Worm (Caenorhabditis elegans): ENCODE results near the gene sdz-33.

The sdz-33 gene

ce11 chrIII:11931960-11932359, 24.7 kb downstream of the sdz-33 start:
- TF ChIP-seq madf-3 (GFP tag; IDR thresholded peaks at IDR 0.05) (0 out of 2 replicates have a peak, but pooled peaks have one; percentile 58), akir-1 (GFP tag; optimal IDR thresholded peaks at IDR 0.05) (no peak)

ce11 chrIII:11933539-11933938, 26.3 kb downstream of the sdz-33 start, which contains the start of gene dolk-1:
Gene dolk-1 (minus strand): TSS chrIII:11933639.
- TF ChIP-seq cebp-1 (GFP tag; IDR thresholded peaks at IDR 0.05) (no peak), cebp-1 (tag; optimal IDR thresholded peaks at IDR 0.05) (peak; percentile 31), snpc-1.3 (tag; optimal IDR thresholded peaks at IDR 0.05; ENCODE audit: insufficient read depth) (no peak), Y53G8AR.9 (GFP tag; conservative IDR thresholded peaks at IDR 0.05) (no peak), B0035.1 (tag; optimal IDR thresholded peaks at IDR 0.05) (no peak), somi-1 (GFP tag; optimal IDR thresholded peaks at IDR 0.05) (no peak), ceh-40 (GFP tag; IDR thresholded peaks at IDR 0.05) (no peak)

ce11 chrIII:11935032-11935947, 28.0 kb downstream of the sdz-33 start:
- TF ChIP-seq zfh-2 (GFP tag; conservative IDR thresholded peaks at IDR 0.05) = no peak; the same call in 1 of the 2 replicates
- peak; percentile 83 for TF ChIP-seq nfyb-1 (GFP tag; IDR thresholded peaks at IDR 0.05)
- TF ChIP-seq hrde-1 (tag; optimal IDR thresholded peaks at IDR 0.05; ENCODE audit: borderline replicate concordance) = no peak
- no peak for TF ChIP-seq Y67H2A.10 (GFP tag; conservative IDR thresholded peaks at IDR 0.05)
- no peak for TF ChIP-seq ztf-26 (tag; optimal IDR thresholded peaks at IDR 0.05)

- TF ChIP-seq hmg-1.2 (GFP tag; IDR thresholded peaks at IDR 0.05) (peak; percentile 53; the same call in 1 of the 2 replicates), cebp-1 (GFP tag; IDR thresholded peaks at IDR 0.05) (peak; percentile 22; the same call in 1 of the 2 replicates), cebp-1 (tag; optimal IDR thresholded peaks at IDR 0.05) (peak; percentile 3), snpc-4 (GFP tag; optimal IDR thresholded peaks at IDR 0.05) (peak; percentile 17), snpc-4 (tag; optimal IDR thresholded peaks at IDR 0.05) (peak in 3 of 4 experiments; percentile 29 to 48 (median 38)), egl-44 (GFP tag; IDR thresholded peaks at IDR 0.05) (no peak), hsf-1 (GFP tag; IDR thresholded peaks at IDR 0.05) (no peak), efl-1 (GFP tag; optimal IDR thresholded peaks at IDR 0.05) (no peak), zfh-2 (GFP tag; conservative IDR thresholded peaks at IDR 0.05) (peak; percentile 88), K12H6.12 (tag; optimal IDR thresholded peaks at IDR 0.05) (peak; percentile 38)
These were observed 28.6 kb downstream of the sdz-33 start for ce11 chrIII:11935948-11936280.

- TF ChIP-seq nhr-90 (tag; optimal IDR thresholded peaks at IDR 0.05) (no peak), egrh-3 (GFP tag; IDR thresholded peaks at IDR 0.05) (peak; percentile 59; the same call in 1 of the 2 replicates), zfh-2 (GFP tag; conservative IDR thresholded peaks at IDR 0.05) (peak; percentile 87)
These were observed 29.5 kb downstream of the sdz-33 start for ce11 chrIII:11936668-11937276.

ce11 chrIII:11937911-11938310, 30.6 kb downstream of the sdz-33 start:
- TF ChIP-seq zfh-2 (GFP tag; conservative IDR thresholded peaks at IDR 0.05) (0 out of 2 replicates have a peak, but pooled peaks have one; percentile 22), ama-1 (optimal IDR thresholded peaks at IDR 0.05) (no peak), ama-1 (GFP tag; optimal IDR thresholded peaks at IDR 0.05) (no peak)

ce11 chrIII:11938525-11938924, 31.2 kb downstream of the sdz-33 start:
- no peak for TF ChIP-seq hlh-26 (GFP tag; conservative IDR thresholded peaks at IDR 0.05)
- TF ChIP-seq snpc-1.3 (tag; optimal IDR thresholded peaks at IDR 0.05; ENCODE audit: insufficient read depth) = no peak
- TF ChIP-seq Y95B8A.8 (GFP tag; IDR thresholded peaks at IDR 0.05) = no peak
- TF ChIP-seq lin-26 (GFP tag; IDR thresholded peaks at IDR 0.05) = no peak
- TF ChIP-seq akir-1 (GFP tag; optimal IDR thresholded peaks at IDR 0.05) = no peak

Data from whole organism, young adult.